Worm (Caenorhabditis elegans): Measurements from ENCODE around the gene Y60A3A.21.

Gene Y60A3A.21

DNA sequence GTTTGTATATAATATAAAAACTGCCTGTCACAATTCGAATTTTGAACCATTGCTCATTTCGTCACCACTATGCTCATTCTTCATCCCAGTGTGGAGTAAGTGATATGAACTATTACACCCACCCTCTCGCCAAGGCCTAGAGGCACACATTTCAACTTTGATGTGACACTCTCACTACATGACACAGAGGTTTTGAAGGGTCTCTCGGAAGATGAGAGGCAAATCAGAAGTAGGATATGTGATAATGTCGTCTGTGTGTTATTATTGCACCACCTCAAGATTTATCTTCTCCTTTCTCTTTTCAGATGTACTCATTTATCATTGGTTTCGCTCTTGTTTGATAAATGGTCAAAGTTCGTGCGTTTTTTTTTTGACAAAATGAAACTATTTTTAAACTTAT lies 9.6 kb downstream of the Y60A3A.21 start:
- no peak for TF ChIP-seq ztf-4 (tag; optimal IDR thresholded peaks at IDR 0.05)
- TF ChIP-seq sea-2 (GFP tag; optimal IDR thresholded peaks at IDR 0.05) = no peak
- TF ChIP-seq elt-3 (tag; optimal IDR thresholded peaks at IDR 0.05) = no peak
- no peak for TF ChIP-seq nhr-12 (tag; optimal IDR thresholded peaks at IDR 0.05)
- TF ChIP-seq ama-1 (optimal IDR thresholded peaks at IDR 0.05) = no peak
- TF ChIP-seq nhr-11 (tag; optimal IDR thresholded peaks at IDR 0.05) = no peak
- TF ChIP-seq daf-12 (tag; optimal IDR thresholded peaks at IDR 0.05) = no peak
- TF ChIP-seq eor-1 (tag; optimal IDR thresholded peaks at IDR 0.05) = no peak
- TF ChIP-seq nhr-77 (tag; optimal IDR thresholded peaks at IDR 0.05) = no peak
- TF ChIP-seq lsy-12 (tag; optimal IDR thresholded peaks at IDR 0.05) = no peak

DNA sequence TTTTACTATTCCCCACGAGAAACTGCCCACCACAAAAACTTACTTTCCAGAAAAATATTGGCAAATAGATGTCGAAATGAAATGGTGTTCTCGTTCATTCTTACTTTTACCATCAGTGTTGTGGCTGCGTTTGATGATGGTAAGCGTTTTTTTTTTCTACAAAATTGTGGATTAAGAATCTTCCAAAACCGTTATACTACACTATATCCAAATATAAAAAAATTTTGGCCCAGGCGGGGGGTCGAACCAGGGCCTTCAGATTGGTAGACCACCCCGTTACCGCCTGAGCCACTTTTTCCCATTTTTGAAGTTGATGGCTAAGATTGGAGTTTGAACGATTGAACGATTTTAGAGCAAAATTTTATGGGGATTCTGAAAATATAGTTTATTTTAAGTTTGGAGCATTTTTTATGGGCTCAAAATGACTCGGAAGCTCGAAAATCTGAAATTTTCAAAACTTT lies 11.3 kb downstream of the Y60A3A.21 start, which contains the start of gene lgc-55:
Gene lgc-55, plus strand, starts transcription at position 51 of the 461 bp plus-strand sequence.
- TF ChIP-seq ceh-82 (tag; optimal IDR thresholded peaks at IDR 0.05) = no peak
- no peak for TF ChIP-seq fkh-2 (tag; optimal IDR thresholded peaks at IDR 0.05)
- TF ChIP-seq nhr-237 (tag; optimal IDR thresholded peaks at IDR 0.05) = no peak
- TF ChIP-seq zag-1 (tag; optimal IDR thresholded peaks at IDR 0.05) = no peak
- no peak for TF ChIP-seq nhr-23 (tag; optimal IDR thresholded peaks at IDR 0.05)
- no peak for TF ChIP-seq R02D3.7 (tag; optimal IDR thresholded peaks at IDR 0.05)
- TF ChIP-seq nhr-43 (tag; optimal IDR thresholded peaks at IDR 0.05; ENCODE audit: poor library complexity, severe bottlenecking) = no peak
- no peak for TF ChIP-seq mml-1 (tag; optimal IDR thresholded peaks at IDR 0.05)
- TF ChIP-seq elt-1 (tag; optimal IDR thresholded peaks at IDR 0.05) = no peak
- TF ChIP-seq nhr-76 (tag; optimal IDR thresholded peaks at IDR 0.05) = no peak
- TF ChIP-seq elt-2 (tag; optimal IDR thresholded peaks at IDR 0.05) = no peak
- TF ChIP-seq fos-1 (tag; optimal IDR thresholded peaks at IDR 0.05) = no peak

DNA sequence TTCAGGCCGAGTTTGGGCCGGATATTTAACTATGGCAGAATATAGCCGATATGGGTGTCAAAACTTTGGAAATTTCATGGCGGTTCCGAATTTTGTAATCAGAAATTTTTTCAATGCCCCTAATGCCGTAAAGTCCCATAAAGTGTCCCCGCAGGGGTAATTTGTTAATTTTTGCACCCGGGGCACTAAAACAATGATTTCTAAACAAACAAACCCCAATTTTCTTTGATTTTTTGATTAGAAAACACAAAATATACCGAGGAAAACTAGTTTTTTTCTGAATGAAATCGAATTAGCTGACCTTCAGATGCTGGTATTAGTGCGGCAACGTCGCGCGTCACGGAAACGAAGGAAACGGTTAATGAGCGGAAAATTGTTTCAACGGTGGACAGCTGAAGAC lies 23.2 kb downstream of the Y60A3A.21 start:
- TF ChIP-seq nhr-11 (tag; optimal IDR thresholded peaks at IDR 0.05) (no peak), ztf-11 (tag; optimal IDR thresholded peaks at IDR 0.05) (no peak), snpc-4 (tag; optimal IDR thresholded peaks at IDR 0.05) (no peak), lin-15B (tag; optimal IDR thresholded peaks at IDR 0.05) (no peak), fkh-2 (tag; optimal IDR thresholded peaks at IDR 0.05) (no peak), nhr-12 (tag; optimal IDR thresholded peaks at IDR 0.05) (no peak), ceh-28 (tag; optimal IDR thresholded peaks at IDR 0.05) (no peak), lin-39 (tag; optimal IDR thresholded peaks at IDR 0.05) (no peak), mml-1 (tag; optimal IDR thresholded peaks at IDR 0.05) (no peak), jun-1 (tag; optimal IDR thresholded peaks at IDR 0.05) (no peak), ZK546.5 (tag; optimal IDR thresholded peaks at IDR 0.05) (no peak), ceh-82 (tag; optimal IDR thresholded peaks at IDR 0.05) (no peak), fos-1 (tag; optimal IDR thresholded peaks at IDR 0.05) (no peak), nhr-43 (tag; optimal IDR thresholded peaks at IDR 0.05; ENCODE audit: poor library complexity, severe bottlenecking) (no peak), nhr-25 (tag; optimal IDR thresholded peaks at IDR 0.05) (no peak), mdl-1 (tag; optimal IDR thresholded peaks at IDR 0.05) (no peak)

DNA sequence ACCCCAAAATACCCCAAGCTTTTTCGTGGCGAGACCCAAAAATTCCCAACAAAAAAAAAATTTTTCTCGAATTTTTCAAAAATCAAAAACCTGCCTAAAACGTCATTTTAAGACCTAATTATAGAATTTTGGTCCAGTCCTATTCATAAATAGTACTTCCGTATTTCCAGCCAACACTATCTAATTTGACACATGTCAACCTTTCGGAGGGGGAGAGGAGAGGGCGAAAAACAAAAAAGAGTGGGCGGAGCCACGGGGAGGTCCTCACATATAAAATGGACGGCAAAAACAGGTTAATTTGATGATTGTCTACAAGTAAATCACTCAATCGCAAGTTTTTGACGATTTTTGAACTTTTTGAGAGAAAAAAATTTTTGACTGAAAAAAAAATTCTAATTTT lies 25.5 kb downstream of the Y60A3A.21 start, which contains the start of gene Y113G7A.16:
Gene Y113G7A.16, plus strand, starts transcription at position 301 of the 400 bp plus-strand sequence.
- no peak for TF ChIP-seq ztf-11 (tag; optimal IDR thresholded peaks at IDR 0.05)
- TF ChIP-seq nhr-12 (tag; optimal IDR thresholded peaks at IDR 0.05) = no peak
- no peak for TF ChIP-seq egl-5 (tag; optimal IDR thresholded peaks at IDR 0.05)
- no peak for TF ChIP-seq nhr-237 (tag; optimal IDR thresholded peaks at IDR 0.05)
- no peak for TF ChIP-seq egl-27 (tag; optimal IDR thresholded peaks at IDR 0.05)
- TF ChIP-seq pha-4 (tag; optimal IDR thresholded peaks at IDR 0.05) = no peak
- no peak for TF ChIP-seq elt-2 (tag; optimal IDR thresholded peaks at IDR 0.05)
- TF ChIP-seq lsy-12 (tag; optimal IDR thresholded peaks at IDR 0.05) = no peak
- no peak for TF ChIP-seq ceh-16 (tag; optimal IDR thresholded peaks at IDR 0.05)
- TF ChIP-seq snpc-4 (tag; optimal IDR thresholded peaks at IDR 0.05) = no peak

- no peak for TF ChIP-seq tbx-2 (tag; optimal IDR thresholded peaks at IDR 0.05)
- no peak for TF ChIP-seq nhr-237 (tag; optimal IDR thresholded peaks at IDR 0.05)
- TF ChIP-seq fos-1 (tag; optimal IDR thresholded peaks at IDR 0.05) = no peak
- TF ChIP-seq nhr-77 (tag; optimal IDR thresholded peaks at IDR 0.05) = no peak
- TF ChIP-seq skn-1 (tag; optimal IDR thresholded peaks at IDR 0.05) = no peak
- TF ChIP-seq elt-2 (tag; optimal IDR thresholded peaks at IDR 0.05) = no peak
- TF ChIP-seq sea-2 (GFP tag; optimal IDR thresholded peaks at IDR 0.05) = no peak
- TF ChIP-seq elt-1 (tag; optimal IDR thresholded peaks at IDR 0.05) = no peak
- TF ChIP-seq lin-39 (tag; optimal IDR thresholded peaks at IDR 0.05) = no peak
- no peak for TF ChIP-seq R02D3.7 (tag; optimal IDR thresholded peaks at IDR 0.05)
- no peak for TF ChIP-seq pha-4 (tag; optimal IDR thresholded peaks at IDR 0.05)
These were observed 35.6 kb downstream of the Y60A3A.21 start, which contains the start of gene spe-19 for ce11 chrV:20047310-20047709. Gene spe-19 (minus strand): TSS chrV:20047410.
